Worm (Caenorhabditis elegans) whole organism, L2 larva: ENCODE results near the gene F54D5.2.
A peak's percentile ranks its signal among the peaks of the same experiment; 100 is the strongest.

Source experiments
- R02D3.7 ChIP-seq: fragments of 150-350 bp; optimal IDR thresholded peaks from 2 replicates; lab custom pipeline; 2014; ENCODE audit warnings: missing biosample characterization, missing genetic modification characterization
- lsy-2 ChIP-seq, 2 experiments: fragments of 150-350 bp in 1 of 2; sonication (generic microtip) in 1 of 2; optimal IDR thresholded peaks; 2 replicates each; lab custom pipeline; 2014 to 2017; ENCODE audit warnings: missing biosample characterization in 2 of 2, missing genetic modification characterization in 2 of 2
- nhr-25 ChIP-seq: fragments of 150-350 bp; sonication (generic microtip); optimal IDR thresholded peaks from 3 replicates; lab custom pipeline; 2014; ENCODE audit warnings: missing biosample characterization, missing genetic modification characterization
- snpc-4 ChIP-seq: fragments of 150-350 bp; optimal IDR thresholded peaks from 2 replicates; lab custom pipeline; 2014; ENCODE audit warnings: missing biosample characterization, missing genetic modification characterization
- unc-55 ChIP-seq: fragments of 150-350 bp; sonication (generic microtip); optimal IDR thresholded peaks from 3 replicates; lab custom pipeline; 2014; ENCODE audit warnings: missing biosample characterization, missing genetic modification reagents, missing genetic modification characterization
- zag-1 ChIP-seq: fragments of 150-350 bp; optimal IDR thresholded peaks from 2 replicates; lab custom pipeline; 2014; ENCODE audit warnings: missing biosample characterization, missing genetic modification characterization
- ztf-11 ChIP-seq: sonication (generic microtip); optimal IDR thresholded peaks from 2 replicates; lab custom pipeline; 2017; ENCODE audit warnings: missing biosample characterization, missing genetic modification characterization

ce11 chrII:11596157-11596740 lies 23.3 kb downstream of the F54D5.2 start:
- TF ChIP-seq snpc-4 (tag; lab: Kevin White, UChicago) (no peak), ztf-11 (tag; lab: Kevin White, UChicago) (no peak), lsy-2 (tag; optimal IDR thresholded peaks at IDR 0.05; lab: Kevin White, UChicago) (peak in 1 of 2 experiments; percentile 8), R02D3.7 (tag; lab: Kevin White, UChicago) (no peak), nhr-25 (tag; lab: Kevin White, UChicago) (no peak), zag-1 (tag; lab: Kevin White, UChicago) (no peak), unc-55 (GFP tag; lab: Kevin White, UChicago) (no peak)
